Fruit fly (Drosophila melanogaster): Measurements from ENCODE around the gene Dhps.

- TF ChIP-seq CG9139 (GFP tag; optimal IDR thresholded peaks at IDR 0.05) (no peak), CG8319 (GFP tag; optimal IDR thresholded peaks at IDR 0.05) (no peak), spab (GFP tag; optimal IDR thresholded peaks at IDR 0.05) (no peak), CG16779 (tag; optimal IDR thresholded peaks at IDR 0.05) (no peak), svp (GFP tag) (no peak), CG31627 (GFP tag; optimal IDR thresholded peaks at IDR 0.05) (no peak), CG8632 (GFP tag; optimal IDR thresholded peaks at IDR 0.05) (no peak)
Measured at dm6 chr3L:8150284-8150683, 47.7 kb upstream of the Dhps start.

Data from whole organism, prepupa.